Worm (Caenorhabditis elegans) whole organism, L1 larva: Measurements from ENCODE around the gene Y67A10A.2.

Experiments used
- C04F5.9 ChIP-seq: sonication (generic microtip); optimal IDR thresholded peaks from 2 replicates; lab custom pipeline; 2016; ENCODE audit warnings: missing genetic modification characterization, missing compliant biosample characterization
- C34B4.2 ChIP-seq: sonication (generic microtip); optimal IDR thresholded peaks from 2 replicates; lab custom pipeline; 2017; ENCODE audit warnings: mild to moderate bottlenecking, missing genetic modification characterization, missing compliant biosample characterization
- aha-1 ChIP-seq: fragments of 150-350 bp; optimal IDR thresholded peaks from 2 replicates; lab custom pipeline; 2014; ENCODE audit warnings: missing biosample characterization, missing genetic modification characterization
- ama-1 ChIP-seq: fragments of 150-350 bp; optimal IDR thresholded peaks from 2 replicates; lab custom pipeline; 2014
- blmp-1 ChIP-seq: fragments of 150-350 bp; optimal IDR thresholded peaks from 2 replicates; lab custom pipeline; 2014; ENCODE audit warnings: missing biosample characterization, missing genetic modification characterization
- ceh-63 ChIP-seq: fragments of 200-800 bp; sonication (Bioruptor generic); optimal IDR thresholded peaks from 2 replicates; lab custom pipeline; 2018; ENCODE audit warnings: mild to moderate bottlenecking, missing genetic modification characterization, missing compliant biosample characterization
- ceh-8 ChIP-seq: fragments of 200-800 bp; sonication (Bioruptor generic); optimal IDR thresholded peaks from 2 replicates; lab custom pipeline; 2018; ENCODE audit warnings: mild to moderate bottlenecking, missing genetic modification characterization, moderate library complexity, missing compliant biosample characterization
- ceh-88 ChIP-seq: fragments of 200-800 bp; sonication (Bioruptor generic); IDR thresholded peaks from 2 replicates; pipeline ENCODE4 v1.3.6; 2022; ENCODE audit warnings: missing genetic modification characterization, missing compliant biosample characterization
- ces-1 ChIP-seq: fragments of 150-350 bp; optimal IDR thresholded peaks from 2 replicates; lab custom pipeline; 2014; ENCODE audit warnings: missing biosample characterization, missing genetic modification reagents, missing genetic modification characterization
- dpl-1 ChIP-seq, 3 experiments: fragments of 150-350 bp in 2 of 3; sonication (generic microtip) in 1 of 3; optimal IDR thresholded peaks; 2 replicates each; lab custom pipeline; 2014 to 2017; ENCODE audit warnings: missing biosample characterization in 3 of 3, missing genetic modification characterization in 3 of 3, missing genetic modification reagents in 3 of 3
- dsc-1 ChIP-seq: sonication (generic microtip); optimal IDR thresholded peaks from 2 replicates; lab custom pipeline; 2016; ENCODE audit warnings: mild to moderate bottlenecking, missing genetic modification characterization, missing compliant biosample characterization
- efl-1 ChIP-seq, 4 experiments: fragments of 150-350 bp; optimal IDR thresholded peaks in 3 of 4; peaks in 1 of 4; 1 replicate in 1 of 4; 2 replicates in 3 of 4; lab custom pipeline; 2014; ENCODE audit warnings: missing biosample characterization in 2 of 4, missing genetic modification characterization in 2 of 4, missing genetic modification reagents in 2 of 4
- efl-3 ChIP-seq: fragments of 200-800 bp; sonication (Bioruptor generic); optimal IDR thresholded peaks from 2 replicates; lab custom pipeline; 2018; ENCODE audit warnings: mild to moderate bottlenecking, missing genetic modification characterization, missing compliant biosample characterization
- egl-27 ChIP-seq, 2 experiments: fragments of 150-350 bp in 1 of 2; sonication (generic microtip); optimal IDR thresholded peaks; 3 replicates each; lab custom pipeline; 2017 to 2018; ENCODE audit warnings: missing biosample characterization in 2 of 2, missing genetic modification characterization in 2 of 2, missing genetic modification reagents in 2 of 2
- ets-5 ChIP-seq: fragments of 200-800 bp; sonication (Bioruptor generic); IDR thresholded peaks from 2 replicates; pipeline ENCODE4 v1.3.6; 2022; ENCODE audit warnings: missing genetic modification characterization, missing compliant biosample characterization
- fkh-10 ChIP-seq: sonication (generic microtip); optimal IDR thresholded peaks from 2 replicates; lab custom pipeline; 2017; ENCODE audit warnings: missing biosample characterization, missing genetic modification reagents, missing genetic modification characterization
- fkh-4 ChIP-seq: sonication (generic microtip); optimal IDR thresholded peaks from 2 replicates; lab custom pipeline; 2016; ENCODE audit warnings: missing compliant biosample characterization, missing genetic modification characterization, borderline replicate concordance
- fkh-8 ChIP-seq: sonication (generic microtip); optimal IDR thresholded peaks from 2 replicates; lab custom pipeline; 2016; ENCODE audit warnings: mild to moderate bottlenecking, missing genetic modification characterization, missing compliant biosample characterization
- fos-1 ChIP-seq: fragments of 150-350 bp; optimal IDR thresholded peaks from 2 replicates; lab custom pipeline; 2014; ENCODE audit warnings: missing biosample characterization, missing genetic modification characterization
- hlh-17 ChIP-seq: fragments of 200-800 bp; sonication (Bioruptor generic); optimal IDR thresholded peaks from 2 replicates; lab custom pipeline; 2018; ENCODE audit warnings: missing genetic modification characterization, mild to moderate bottlenecking, missing compliant biosample characterization, moderate library complexity, borderline replicate concordance
- hlh-4 ChIP-seq: sonication (generic microtip); optimal IDR thresholded peaks from 2 replicates; lab custom pipeline; 2016; ENCODE audit warnings: mild to moderate bottlenecking, missing genetic modification characterization, missing compliant biosample characterization
- irx-1 ChIP-seq: sonication (generic microtip); optimal IDR thresholded peaks from 2 replicates; lab custom pipeline; 2016; ENCODE audit warnings: missing genetic modification characterization, missing compliant biosample characterization
- lin-13 ChIP-seq: fragments of 150-350 bp; optimal IDR thresholded peaks from 2 replicates; lab custom pipeline; 2014; ENCODE audit warnings: missing biosample characterization, missing genetic modification reagents, missing genetic modification characterization
- lin-14 ChIP-seq: fragments of 200-800 bp; sonication (Bioruptor generic); optimal IDR thresholded peaks from 2 replicates; lab custom pipeline; 2018; ENCODE audit warnings: mild to moderate bottlenecking, missing genetic modification characterization, moderate library complexity, missing compliant biosample characterization
- lin-39 ChIP-seq: fragments of 150-350 bp; optimal IDR thresholded peaks from 2 replicates; lab custom pipeline; 2014; ENCODE audit warnings: missing biosample characterization, missing genetic modification reagents, missing genetic modification characterization
- mdl-1 ChIP-seq, 2 experiments: fragments of 150-350 bp; optimal IDR thresholded peaks; 2 replicates each; lab custom pipeline; 2014 to 2017; ENCODE audit warnings: missing biosample characterization in 2 of 2, missing genetic modification characterization in 2 of 2, inconsistent platforms in 1 of 2
- mef-2 ChIP-seq: fragments of 150-350 bp; optimal IDR thresholded peaks from 2 replicates; lab custom pipeline; 2014; ENCODE audit warnings: missing biosample characterization, missing genetic modification characterization
- mep-1 ChIP-seq: fragments of 150-350 bp; optimal IDR thresholded peaks from 2 replicates; lab custom pipeline; 2014; ENCODE audit warnings: missing biosample characterization, missing genetic modification characterization
- nhr-11 ChIP-seq: fragments of 150-350 bp; optimal IDR thresholded peaks from 2 replicates; lab custom pipeline; 2014; ENCODE audit warnings: missing biosample characterization, missing genetic modification characterization
- nhr-19 ChIP-seq: fragments of 200-800 bp; sonication (Bioruptor generic); conservative IDR thresholded peaks from 2 replicates; pipeline ENCODE4 v1.3.6; 2022; ENCODE audit warnings: missing genetic modification characterization, missing compliant biosample characterization
- nhr-237 ChIP-seq: fragments of 150-350 bp; optimal IDR thresholded peaks from 2 replicates; lab custom pipeline; 2014; ENCODE audit warnings: missing biosample characterization, missing genetic modification characterization
- nhr-71 ChIP-seq: sonication (generic microtip); optimal IDR thresholded peaks from 2 replicates; lab custom pipeline; 2016; ENCODE audit warnings: mild to moderate bottlenecking, missing genetic modification characterization, moderate library complexity, missing compliant biosample characterization
- nhr-76 ChIP-seq: sonication (generic microtip); optimal IDR thresholded peaks from 2 replicates; lab custom pipeline; 2017; ENCODE audit warnings: missing biosample characterization, missing genetic modification characterization
- nhr-77 ChIP-seq: fragments of 150-350 bp; optimal IDR thresholded peaks from 2 replicates; lab custom pipeline; 2014; ENCODE audit warnings: missing biosample characterization, missing genetic modification characterization
- nhr-84 ChIP-seq: sonication (generic microtip); optimal IDR thresholded peaks from 2 replicates; lab custom pipeline; 2017; ENCODE audit warnings: missing biosample characterization, missing genetic modification characterization
- nhr-85 ChIP-seq: sonication (generic microtip); peaks from one replicate; lab custom pipeline; 2016; ENCODE audit warnings: missing genetic modification characterization, inconsistent platforms, missing compliant biosample characterization
- nhr-90 ChIP-seq: sonication (generic microtip); optimal IDR thresholded peaks from 2 replicates; lab custom pipeline; 2016; ENCODE audit warnings: mild to moderate bottlenecking, missing genetic modification characterization, missing compliant biosample characterization; ENCODE audit not compliant: poor library complexity
- pag-3 ChIP-seq: sonication (generic microtip); optimal IDR thresholded peaks from 2 replicates; lab custom pipeline; 2017; ENCODE audit warnings: missing genetic modification characterization, mild to moderate bottlenecking, missing compliant biosample characterization, antibody characterized with exemption, borderline replicate concordance; ENCODE audit not compliant: insufficient read depth
- pax-3 ChIP-seq: fragments of 200-800 bp; sonication (Bioruptor generic); optimal IDR thresholded peaks from 2 replicates; lab custom pipeline; 2018; ENCODE audit warnings: mild to moderate bottlenecking, missing genetic modification characterization, moderate library complexity, missing compliant biosample characterization
- pqm-1 ChIP-seq: sonication (generic microtip); optimal IDR thresholded peaks from 3 replicates; lab custom pipeline; 2017; ENCODE audit warnings: missing biosample characterization, missing genetic modification characterization
- snu-23 ChIP-seq: sonication (generic microtip); optimal IDR thresholded peaks from 2 replicates; lab custom pipeline; 2016; ENCODE audit warnings: missing genetic modification characterization, missing compliant biosample characterization
- sox-4 ChIP-seq: sonication (generic microtip); optimal IDR thresholded peaks from 2 replicates; lab custom pipeline; 2016; ENCODE audit warnings: missing genetic modification characterization, missing compliant biosample characterization
- sptf-1 ChIP-seq: fragments of 150-350 bp; optimal IDR thresholded peaks from 2 replicates; lab custom pipeline; 2014; ENCODE audit warnings: missing biosample characterization, missing genetic modification characterization
- sup-37 ChIP-seq: fragments of 200-800 bp; sonication (Bioruptor generic); optimal IDR thresholded peaks from 2 replicates; lab custom pipeline; 2018; ENCODE audit warnings: mild to moderate bottlenecking, missing genetic modification characterization, missing compliant biosample characterization
- tbx-2 ChIP-seq: sonication (generic microtip); optimal IDR thresholded peaks from 2 replicates; lab custom pipeline; 2016; ENCODE audit warnings: missing genetic modification characterization, missing compliant biosample characterization
- unc-130 ChIP-seq: fragments of 150-350 bp; optimal IDR thresholded peaks from 2 replicates; lab custom pipeline; 2017; ENCODE audit warnings: missing biosample characterization, missing genetic modification characterization, inconsistent platforms
- unc-30 ChIP-seq: sonication (generic microtip); optimal IDR thresholded peaks from 2 replicates; lab custom pipeline; 2017; ENCODE audit warnings: missing biosample characterization, missing genetic modification characterization
- unc-86 ChIP-seq: sonication (generic microtip); optimal IDR thresholded peaks from 2 replicates; lab custom pipeline; 2016; ENCODE audit warnings: missing genetic modification characterization, missing compliant biosample characterization
- unc-98 ChIP-seq: fragments of 200-800 bp; sonication (Bioruptor generic); IDR thresholded peaks from 2 replicates; pipeline ENCODE4 v1.3.6; 2022; ENCODE audit warnings: missing genetic modification characterization, missing compliant biosample characterization
- vab-15 ChIP-seq: sonication (generic microtip); optimal IDR thresholded peaks from 2 replicates; lab custom pipeline; 2017; ENCODE audit warnings: missing genotype, mild to moderate bottlenecking, missing genetic modification characterization, missing compliant biosample characterization
- xbp-1 ChIP-seq: sonication (generic microtip); optimal IDR thresholded peaks from 2 replicates; lab custom pipeline; 2016; ENCODE audit warnings: missing genetic modification characterization, missing compliant biosample characterization
- zip-4 ChIP-seq: fragments of 200-800 bp; sonication (Bioruptor generic); optimal IDR thresholded peaks from 2 replicates; lab custom pipeline; 2018; ENCODE audit warnings: mild to moderate bottlenecking, missing genetic modification characterization, moderate library complexity, missing compliant biosample characterization

Gene Y67A10A.2

ce11 chrIV:14326694-14327298 is 11.1 kb upstream of the Y67A10A.2 start (continued):
- TF ChIP-seq lin-39 (tag; lab: Kevin White, UChicago): peak; percentile 56
- no peak for TF ChIP-seq ces-1 (GFP tag; lab: Kevin White, UChicago)
- no peak for TF ChIP-seq pqm-1 (tag; lab: Kevin White, UChicago)
- no peak for TF ChIP-seq nhr-76 (tag; lab: Kevin White, UChicago)
- no peak for TF ChIP-seq egl-27 (tag; optimal IDR thresholded peaks at IDR 0.05; lab: Kevin White, UChicago)
- TF ChIP-seq vab-15: no peak
- no peak for TF ChIP-seq nhr-237 (tag; lab: Kevin White, UChicago)
- peak; percentile 70 for TF ChIP-seq zip-4 (GFP tag; lab: Kevin White, UChicago)
- TF ChIP-seq fkh-10 (GFP tag; lab: Kevin White, UChicago): no peak
- no peak for TF ChIP-seq nhr-11 (tag; lab: Kevin White, UChicago)
- TF ChIP-seq hlh-4 (tag; lab: Kevin White, UChicago): no peak
- TF ChIP-seq dsc-1 (tag; lab: Kevin White, UChicago): peak; percentile 70
- TF ChIP-seq efl-1 (optimal IDR thresholded peaks at IDR 0.05; lab: Kevin White, UChicago): peak; percentile 39 to 63
- peak; percentile 36 to 93 for TF ChIP-seq efl-1 (GFP tag; optimal IDR thresholded peaks at IDR 0.05 in 1 of 2; lab: Kevin White, UChicago)
- peak; percentile 93 for TF ChIP-seq nhr-19
- no peak for TF ChIP-seq ets-5 (GFP tag; lab: Robert Waterston, UW)
- TF ChIP-seq C04F5.9 (tag; lab: Kevin White, UChicago): peak; percentile 65
- TF ChIP-seq fos-1: peak; percentile 36
- peak in 2 of 3 experiments; percentile 22 to 36 for TF ChIP-seq dpl-1 (GFP tag; optimal IDR thresholded peaks at IDR 0.05; lab: Kevin White, UChicago)
- TF ChIP-seq aha-1 (tag; lab: Kevin White, UChicago): no peak
- no peak; the same call in 1 of the 2 replicates for TF ChIP-seq unc-98
- no peak for TF ChIP-seq lin-14 (GFP tag; lab: Kevin White, UChicago)
- TF ChIP-seq sptf-1 (tag; lab: Kevin White, UChicago): no peak
- TF ChIP-seq mep-1 (tag; lab: Kevin White, UChicago): peak; percentile 41
- TF ChIP-seq fkh-4 (tag; lab: Kevin White, UChicago): peak; percentile 15
- TF ChIP-seq nhr-71 (tag; lab: Kevin White, UChicago): peak; percentile 93
- TF ChIP-seq sox-4 (tag; lab: Kevin White, UChicago): peak; percentile 18
- no peak for TF ChIP-seq efl-3
- peak; percentile 90 for TF ChIP-seq snu-23 (GFP tag; lab: Kevin White, UChicago)
- peak; percentile 11 to 68 for TF ChIP-seq mdl-1 (tag; optimal IDR thresholded peaks at IDR 0.05; lab: Kevin White, UChicago)
- TF ChIP-seq unc-30 (tag; lab: Kevin White, UChicago): no peak
- TF ChIP-seq nhr-84 (tag; lab: Kevin White, UChicago): no peak
- no peak for TF ChIP-seq unc-130 (tag; lab: Kevin White, UChicago)
- peak; percentile 69 for TF ChIP-seq ama-1
- TF ChIP-seq C34B4.2 (tag; lab: Kevin White, UChicago): peak; percentile 26
- TF ChIP-seq sup-37 (GFP tag; lab: Kevin White, UChicago): peak; percentile 72
- TF ChIP-seq xbp-1 (tag; lab: Kevin White, UChicago): peak; percentile 70
- no peak for TF ChIP-seq ceh-63 (GFP tag; lab: Kevin White, UChicago)
- TF ChIP-seq pag-3 (tag; lab: Kevin White, UChicago): no peak
- peak; percentile 31 for TF ChIP-seq ceh-8 (GFP tag; lab: Kevin White, UChicago)
- TF ChIP-seq unc-86 (tag; lab: Kevin White, UChicago): peak; percentile 8
- TF ChIP-seq lin-13 (GFP tag; lab: Kevin White, UChicago): peak; percentile 54
- TF ChIP-seq ceh-88 (GFP tag; lab: Robert Waterston, UW): peak; percentile 60
- peak; percentile 56 for TF ChIP-seq pax-3 (tag; lab: Kevin White, UChicago)
- TF ChIP-seq nhr-77 (tag; lab: Kevin White, UChicago): peak; percentile 73
- peak; percentile 5 for TF ChIP-seq fkh-8 (tag; lab: Kevin White, UChicago)
- TF ChIP-seq irx-1 (tag; lab: Kevin White, UChicago): peak; percentile 67
- no peak for TF ChIP-seq blmp-1 (tag; lab: Kevin White, UChicago)
- peak; percentile 75 for TF ChIP-seq tbx-2 (tag; lab: Kevin White, UChicago)
- TF ChIP-seq nhr-85 (tag; lab: Kevin White, UChicago): peak; percentile 96
- TF ChIP-seq nhr-90: peak; percentile 96
- no peak for TF ChIP-seq mef-2 (tag; lab: Kevin White, UChicago)
- TF ChIP-seq hlh-17: no peak
